Worm (Caenorhabditis elegans) whole organism, late embryonic: ENCODE data around the gene srh-300.

Experiments
- C08G9.2 ChIP-seq: sonication (generic microtip); optimal IDR thresholded peaks from 2 replicates; lab custom pipeline; 2016; ENCODE audit warnings: mild to moderate bottlenecking, missing genetic modification characterization, moderate library complexity, missing compliant biosample characterization
- K02D7.2 ChIP-seq: sonication (generic microtip); optimal IDR thresholded peaks from 2 replicates; lab custom pipeline; 2017; ENCODE audit warnings: mild to moderate bottlenecking, missing genetic modification characterization, missing compliant biosample characterization
- T23F11.4 ChIP-seq: fragments of 200-800 bp; sonication (Bioruptor generic); optimal IDR thresholded peaks from 2 replicates; lab custom pipeline; 2018; ENCODE audit warnings: mild to moderate bottlenecking, missing genetic modification characterization, missing compliant biosample characterization
- Y22D7AL.16 ChIP-seq: sonication (generic microtip); optimal IDR thresholded peaks from 2 replicates; lab custom pipeline; 2016; ENCODE audit warnings: missing genetic modification characterization, missing compliant biosample characterization
- ahr-1 ChIP-seq: sonication (generic microtip); optimal IDR thresholded peaks from 2 replicates; lab custom pipeline; 2016; ENCODE audit warnings: missing genetic modification characterization, missing compliant biosample characterization
- ceh-14 ChIP-seq: sonication (generic microtip); optimal IDR thresholded peaks from 2 replicates; lab custom pipeline; 2016; ENCODE audit warnings: missing genotype, missing genetic modification characterization, missing compliant biosample characterization
- ceh-18 ChIP-seq: sonication (generic microtip); optimal IDR thresholded peaks from 2 replicates; lab custom pipeline; 2016; ENCODE audit warnings: missing genetic modification characterization, missing compliant biosample characterization
- ceh-19 ChIP-seq: fragments of 200-800 bp; sonication (Bioruptor generic); optimal IDR thresholded peaks from 2 replicates; lab custom pipeline; 2018; ENCODE audit warnings: mild to moderate bottlenecking, missing genetic modification characterization, missing compliant biosample characterization
- ceh-22 ChIP-seq: sonication (generic microtip); optimal IDR thresholded peaks from 2 replicates; lab custom pipeline; 2017; ENCODE audit warnings: missing biosample characterization, missing genetic modification characterization
- ceh-31 ChIP-seq: sonication (generic microtip); optimal IDR thresholded peaks from 2 replicates; lab custom pipeline; 2016; ENCODE audit warnings: missing genetic modification characterization, missing compliant biosample characterization
- ceh-9 ChIP-seq: sonication (generic microtip); optimal IDR thresholded peaks from 2 replicates; lab custom pipeline; 2016; ENCODE audit warnings: mild to moderate bottlenecking, missing genetic modification characterization, inconsistent platforms, missing compliant biosample characterization
- che-1 ChIP-seq: sonication (generic microtip); optimal IDR thresholded peaks from 2 replicates; lab custom pipeline; 2016; ENCODE audit warnings: mild to moderate bottlenecking, missing genetic modification characterization, missing compliant biosample characterization
- dmd-4 ChIP-seq: sonication (generic microtip); optimal IDR thresholded peaks from 2 replicates; lab custom pipeline; 2016; ENCODE audit warnings: borderline replicate concordance, missing genetic modification characterization, missing compliant biosample characterization
- dve-1 ChIP-seq: sonication (generic microtip); optimal IDR thresholded peaks from 2 replicates; lab custom pipeline; 2017; ENCODE audit warnings: antibody characterized with exemption, mild to moderate bottlenecking, missing genetic modification characterization, missing compliant biosample characterization
- elt-2 ChIP-seq: sonication (generic microtip); optimal IDR thresholded peaks from 2 replicates; lab custom pipeline; 2016; ENCODE audit warnings: missing genetic modification reagents, missing genetic modification characterization, missing compliant biosample characterization
- eyg-1 ChIP-seq: sonication (generic microtip); optimal IDR thresholded peaks from 2 replicates; lab custom pipeline; 2016; ENCODE audit warnings: missing genotype, missing genetic modification characterization, missing compliant biosample characterization
- fax-1 ChIP-seq: sonication (generic microtip); optimal IDR thresholded peaks from 2 replicates; lab custom pipeline; 2016; ENCODE audit warnings: missing genotype, missing genetic modification characterization, missing compliant biosample characterization
- fkh-10 ChIP-seq: fragments of 150-350 bp; optimal IDR thresholded peaks from 2 replicates; lab custom pipeline; 2014; ENCODE audit warnings: missing biosample characterization, missing genetic modification reagents, missing genetic modification characterization
- fkh-6 ChIP-seq: sonication (generic microtip); optimal IDR thresholded peaks from 2 replicates; lab custom pipeline; 2016; ENCODE audit warnings: missing genetic modification characterization, missing compliant biosample characterization
- gmeb-2 ChIP-seq: sonication (generic microtip); optimal IDR thresholded peaks from 2 replicates; lab custom pipeline; 2016; ENCODE audit warnings: missing genetic modification characterization, inconsistent platforms, missing compliant biosample characterization
- hlh-13 ChIP-seq: fragments of 200-800 bp; sonication (Bioruptor generic); optimal IDR thresholded peaks from 2 replicates; lab custom pipeline; 2018; ENCODE audit warnings: mild to moderate bottlenecking, missing genetic modification characterization, missing compliant biosample characterization
- hlh-30 ChIP-seq: sonication (generic microtip); optimal IDR thresholded peaks from 2 replicates; lab custom pipeline; 2017; ENCODE audit warnings: antibody characterized with exemption, missing genetic modification characterization, missing compliant biosample characterization; ENCODE audit not compliant: insufficient read depth
- hlh-8 ChIP-seq: sonication (generic microtip); optimal IDR thresholded peaks from 2 replicates; lab custom pipeline; 2016; ENCODE audit warnings: missing genotype, missing genetic modification characterization, missing compliant biosample characterization
- lim-6 ChIP-seq: sonication (generic microtip); optimal IDR thresholded peaks from 2 replicates; lab custom pipeline; 2016; ENCODE audit warnings: missing genetic modification characterization, missing compliant biosample characterization
- lin-11 ChIP-seq: fragments of 200-800 bp; sonication (Bioruptor generic); optimal IDR thresholded peaks from 2 replicates; lab custom pipeline; 2018; ENCODE audit warnings: mild to moderate bottlenecking, missing genetic modification characterization, missing compliant biosample characterization
- madf-2 ChIP-seq: sonication (generic microtip); optimal IDR thresholded peaks from 2 replicates; lab custom pipeline; 2017; ENCODE audit warnings: missing genetic modification characterization, missing compliant biosample characterization
- nhr-11 ChIP-seq: fragments of 150-350 bp; optimal IDR thresholded peaks from 2 replicates; lab custom pipeline; 2014; ENCODE audit warnings: missing biosample characterization, missing genetic modification characterization
- pag-3 ChIP-seq: sonication (generic microtip); optimal IDR thresholded peaks from 2 replicates; lab custom pipeline; 2016; ENCODE audit warnings: missing compliant biosample characterization, missing genetic modification characterization, borderline replicate concordance
- pat-9 ChIP-seq: fragments of 200-800 bp; sonication (Bioruptor generic); optimal IDR thresholded peaks from 2 replicates; lab custom pipeline; 2018; ENCODE audit warnings: mild to moderate bottlenecking, missing genetic modification characterization, moderate library complexity, missing compliant biosample characterization
- pax-1 ChIP-seq: fragments of 150-350 bp; optimal IDR thresholded peaks from 2 replicates; lab custom pipeline; 2014; ENCODE audit warnings: missing biosample characterization, missing genetic modification characterization
- pha-2 ChIP-seq: sonication (generic microtip); optimal IDR thresholded peaks from 2 replicates; lab custom pipeline; 2017; ENCODE audit warnings: mild to moderate bottlenecking, missing genetic modification characterization, missing compliant biosample characterization
- pros-1 ChIP-seq: fragments of 150-350 bp; optimal IDR thresholded peaks from 2 replicates; lab custom pipeline; 2014; ENCODE audit warnings: missing biosample characterization, missing genetic modification reagents, missing genetic modification characterization
- rnt-1 ChIP-seq: sonication (generic microtip); optimal IDR thresholded peaks from 2 replicates; lab custom pipeline; 2016; ENCODE audit warnings: missing genetic modification characterization, missing compliant biosample characterization
- sox-2 ChIP-seq: fragments of 200-800 bp; sonication (Bioruptor generic); IDR thresholded peaks from 2 replicates; pipeline ENCODE4 v1.3.6; 2022; ENCODE audit warnings: missing genetic modification reagents, missing genetic modification characterization, missing compliant biosample characterization
- sox-4 ChIP-seq: sonication (generic microtip); optimal IDR thresholded peaks from 2 replicates; lab custom pipeline; 2017; ENCODE audit warnings: mild to moderate bottlenecking, missing genetic modification characterization, inconsistent platforms, missing compliant biosample characterization
- tbx-2 ChIP-seq: sonication (generic microtip); optimal IDR thresholded peaks from 2 replicates; lab custom pipeline; 2016; ENCODE audit warnings: missing genetic modification characterization, missing compliant biosample characterization
- tbx-7 ChIP-seq: sonication (generic microtip); optimal IDR thresholded peaks from 2 replicates; lab custom pipeline; 2016; ENCODE audit warnings: missing genotype, missing genetic modification characterization, missing compliant biosample characterization
- zip-5 ChIP-seq: sonication (generic microtip); optimal IDR thresholded peaks from 2 replicates; lab custom pipeline; 2016; ENCODE audit warnings: missing genetic modification characterization, missing compliant biosample characterization

The srh-300 gene

ce11 chrV:17821805-17822204 lies at the start of gene srh-300:
TSS of gene srh-300 (plus strand) at chrV:17822105.
- no peak for TF ChIP-seq ceh-31 (tag; lab: Kevin White, UChicago)
- no peak for TF ChIP-seq fkh-6 (tag; lab: Kevin White, UChicago)
- TF ChIP-seq C08G9.2 (tag; lab: Kevin White, UChicago), result no peak
- no peak for TF ChIP-seq K02D7.2
- TF ChIP-seq ceh-14 (tag; lab: Kevin White, UChicago), result no peak
- TF ChIP-seq ceh-19 (GFP tag; lab: Kevin White, UChicago), result no peak
- TF ChIP-seq nhr-11 (tag; lab: Kevin White, UChicago), result no peak
- no peak for TF ChIP-seq pax-1 (tag; lab: Kevin White, UChicago)
- TF ChIP-seq lim-6 (tag; lab: Kevin White, UChicago), result no peak
- TF ChIP-seq pha-2 (tag; lab: Kevin White, UChicago), result no peak
- no peak for TF ChIP-seq eyg-1 (tag; lab: Kevin White, UChicago)
- TF ChIP-seq sox-4, result no peak
- TF ChIP-seq pat-9 (tag; lab: Kevin White, UChicago), result no peak
- TF ChIP-seq hlh-8, result no peak
- no peak for TF ChIP-seq elt-2

- TF ChIP-seq hlh-13 (GFP tag; lab: Kevin White, UChicago), result no peak
- no peak for TF ChIP-seq ceh-22 (tag; lab: Kevin White, UChicago)
- TF ChIP-seq ceh-18 (tag; lab: Kevin White, UChicago), result no peak
- no peak for TF ChIP-seq pros-1 (tag; lab: Kevin White, UChicago)
- TF ChIP-seq gmeb-2 (tag; lab: Kevin White, UChicago), result no peak
- TF ChIP-seq sox-2, result no peak
- no peak for TF ChIP-seq T23F11.4 (GFP tag; lab: Kevin White, UChicago)
- TF ChIP-seq sox-4, result no peak
- TF ChIP-seq fkh-10 (GFP tag; lab: Kevin White, UChicago), result no peak
Measured at ce11 chrV:17773108-17773507, 48.8 kb upstream of the srh-300 start, which contains the start of gene sre-21. TSS of gene sre-21 (minus strand) at chrV:17773208.

DNA sequence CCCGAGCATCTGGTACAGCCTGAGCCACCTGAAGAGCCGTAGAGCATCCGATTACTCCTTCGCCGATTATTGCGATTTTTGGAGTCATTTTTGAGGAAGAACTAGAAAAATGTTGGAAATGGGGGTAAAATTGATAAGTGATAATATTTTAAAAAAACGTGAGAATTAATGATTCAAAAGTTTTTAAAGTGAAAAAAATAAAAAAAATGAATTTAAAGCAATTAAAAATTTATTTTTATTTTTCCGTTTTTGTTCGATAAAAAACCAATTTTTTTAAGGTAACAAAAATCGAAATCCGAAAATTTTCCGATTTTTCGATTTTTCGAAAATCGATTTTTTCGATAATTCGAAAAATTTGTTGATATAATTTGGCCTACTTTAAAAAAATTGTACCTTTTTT lies 44.8 kb upstream of the srh-300 start, which contains the start of gene ddo-1:
ddo-1 (minus strand) TSS at position 101 of the 400 bp plus-strand sequence.
- TF ChIP-seq ceh-22 (tag; lab: Kevin White, UChicago) (no peak), sox-4 (no peak), rnt-1 (tag; lab: Kevin White, UChicago) (no peak), ceh-31 (tag; lab: Kevin White, UChicago) (no peak), fax-1 (tag; lab: Kevin White, UChicago) (no peak), che-1 (tag; lab: Kevin White, UChicago) (no peak), tbx-2 (tag; lab: Kevin White, UChicago) (no peak)

ce11 chrV:17777624-17778023 lies 44.3 kb upstream of the srh-300 start, which contains the start of gene C47A10.12:
TSS of gene C47A10.12 (plus strand) at chrV:17777924.
- TF ChIP-seq hlh-30 (no peak), hlh-13 (GFP tag; lab: Kevin White, UChicago) (no peak), fkh-10 (GFP tag; lab: Kevin White, UChicago) (no peak), ceh-9 (tag; lab: Kevin White, UChicago) (no peak), pha-2 (tag; lab: Kevin White, UChicago) (no peak), ceh-14 (tag; lab: Kevin White, UChicago) (no peak), ahr-1 (tag; lab: Kevin White, UChicago) (no peak), dve-1 (tag; lab: Kevin White, UChicago) (no peak), hlh-8 (no peak), T23F11.4 (GFP tag; lab: Kevin White, UChicago) (no peak)
- TF ChIP-seq, all 69 proteins: peak for 0

DNA sequence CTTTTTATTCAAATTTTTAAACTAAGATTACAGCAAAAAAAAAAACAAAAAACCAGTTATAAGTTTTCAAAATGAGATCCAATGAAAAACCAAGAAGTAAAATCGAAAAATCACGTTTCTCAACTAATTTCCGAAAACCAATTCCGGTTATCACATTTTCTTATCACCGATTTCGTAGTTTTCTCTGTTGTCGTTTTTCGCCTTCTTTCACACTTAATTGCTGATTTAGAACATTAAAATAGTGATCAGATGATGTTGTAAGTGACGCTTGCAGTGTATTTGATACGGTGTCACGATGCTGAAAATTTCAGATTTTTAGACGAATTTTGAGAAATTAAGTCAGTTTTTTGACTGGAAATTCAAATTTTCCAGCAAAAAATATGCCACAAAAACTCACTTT lies 41.6 kb upstream of the srh-300 start:
- TF ChIP-seq fkh-10 (GFP tag; lab: Kevin White, UChicago) (no peak), pros-1 (tag; lab: Kevin White, UChicago) (no peak), C08G9.2 (tag; lab: Kevin White, UChicago) (no peak), ceh-19 (GFP tag; lab: Kevin White, UChicago) (no peak), Y22D7AL.16 (tag; lab: Kevin White, UChicago) (no peak), zip-5 (tag; lab: Kevin White, UChicago) (no peak), lin-11 (tag; lab: Kevin White, UChicago) (no peak), pag-3 (no peak), elt-2 (no peak), pax-1 (tag; lab: Kevin White, UChicago) (no peak), fkh-6 (tag; lab: Kevin White, UChicago) (no peak), dmd-4 (no peak), tbx-7 (tag; lab: Kevin White, UChicago) (no peak), sox-4 (no peak), madf-2 (no peak), ceh-22 (tag; lab: Kevin White, UChicago) (no peak)
